Worm (Caenorhabditis elegans) whole organism, L4/young adult: Measurements from ENCODE around the gene mtm-5.

Experiments
- W03F9.2 ChIP-seq: fragments of 150-350 bp; optimal IDR thresholded peaks from 2 replicates; lab custom pipeline; 2014; ENCODE audit warnings: missing biosample characterization, missing genetic modification characterization
- him-1 ChIP-seq: sonication (generic microtip); optimal IDR thresholded peaks from 2 replicates; lab custom pipeline; 2016; ENCODE audit warnings: missing genotype, missing genetic modification reagents, missing genetic modification characterization, missing compliant biosample characterization

- peak; percentile 32 for TF ChIP-seq him-1 (tag; lab: Kevin White, UChicago)
- no peak for TF ChIP-seq W03F9.2 (tag; lab: Kevin White, UChicago)
Measured at ce11 chrX:5210524-5210923, 32.7 kb downstream of the mtm-5 start.
